Fruit fly (Drosophila melanogaster): ENCODE data around the gene PGRP-SB2.

PGRP-SB2 gene

dm6 chr3L:16758504-16759109 is 32.3 kb downstream of the PGRP-SB2 start (continued):
- TF ChIP-seq NfI (GFP tag; optimal IDR thresholded peaks at IDR 0.05) = no peak
- no peak for TF ChIP-seq CG6854 (GFP tag; optimal IDR thresholded peaks at IDR 0.05)
- TF ChIP-seq CG33213 (GFP tag; optimal IDR thresholded peaks at IDR 0.05) = no peak
- no peak for TF ChIP-seq cad (GFP tag; optimal IDR thresholded peaks at IDR 0.05)
- no peak for TF ChIP-seq CG2889 (GFP tag; IDR thresholded peaks at IDR 0.05)
- TF ChIP-seq zfh1 (GFP tag; IDR thresholded peaks at IDR 0.05) = 0 out of 3 replicates have a peak, but pooled peaks have one; percentile 6
- no peak for TF ChIP-seq bowl (GFP tag; IDR thresholded peaks at IDR 0.05)
- peak; percentile 38 for TF ChIP-seq Ets65A (GFP tag)
- no peak for TF ChIP-seq CG14860 (GFP tag; IDR thresholded peaks at IDR 0.05; ENCODE audit: partially characterized antibody)
- peak; percentile 87 for TF ChIP-seq Drgx (GFP tag; IDR thresholded peaks at IDR 0.05)
- no peak for TF ChIP-seq CG8944 (GFP tag; optimal IDR thresholded peaks at IDR 0.05)
- TF ChIP-seq dm (GFP tag; optimal IDR thresholded peaks at IDR 0.05) = no peak
- TF ChIP-seq nom (GFP tag; optimal IDR thresholded peaks at IDR 0.05) = peak; percentile 92
- TF ChIP-seq CG3847 (GFP tag; IDR thresholded peaks at IDR 0.05) = no peak
- no peak for TF ChIP-seq gsb (GFP tag; IDR thresholded peaks at IDR 0.05)
- TF ChIP-seq dmrt11E (tag; optimal IDR thresholded peaks at IDR 0.05) = peak; percentile 13
- no peak for TF ChIP-seq phol (tag; optimal IDR thresholded peaks at IDR 0.05)
- no peak for TF ChIP-seq Max (GFP tag; optimal IDR thresholded peaks at IDR 0.05)
- no peak for TF ChIP-seq pnt (GFP tag; optimal IDR thresholded peaks at IDR 0.05)
- TF ChIP-seq pros (GFP tag; optimal IDR thresholded peaks at IDR 0.05) = no peak
- no peak for TF ChIP-seq tio (GFP tag; optimal IDR thresholded peaks at IDR 0.05)
- no peak for TF ChIP-seq prd (optimal IDR thresholded peaks at IDR 0.05)
- peak; percentile 30; the same call in 1 of the 3 replicates for TF ChIP-seq prd (GFP tag; IDR thresholded peaks at IDR 0.05)
- no peak for TF ChIP-seq CG17912 (GFP tag; optimal IDR thresholded peaks at IDR 0.05)
- peak; percentile 78 for TF ChIP-seq crol (GFP tag; IDR thresholded peaks at IDR 0.05)
- TF ChIP-seq kni (GFP tag; optimal IDR thresholded peaks at IDR 0.05) = no peak
- TF ChIP-seq Bdp1 (GFP tag; optimal IDR thresholded peaks at IDR 0.05) = no peak
- peak; percentile 11 for TF ChIP-seq ewg (GFP tag; optimal IDR thresholded peaks at IDR 0.05)
- no peak for TF ChIP-seq CG14965 (GFP tag; optimal IDR thresholded peaks at IDR 0.05; ENCODE audit: borderline replicate concordance)
- TF ChIP-seq wek (GFP tag; optimal IDR thresholded peaks at IDR 0.05) = no peak
- TF ChIP-seq slou (GFP tag; optimal IDR thresholded peaks at IDR 0.05) = no peak
- TF ChIP-seq nau (GFP tag; optimal IDR thresholded peaks at IDR 0.05) = no peak
- TF ChIP-seq org-1 (GFP tag; optimal IDR thresholded peaks at IDR 0.05) = no peak
- peak; percentile 74 for TF ChIP-seq sens (GFP tag)

DNA sequence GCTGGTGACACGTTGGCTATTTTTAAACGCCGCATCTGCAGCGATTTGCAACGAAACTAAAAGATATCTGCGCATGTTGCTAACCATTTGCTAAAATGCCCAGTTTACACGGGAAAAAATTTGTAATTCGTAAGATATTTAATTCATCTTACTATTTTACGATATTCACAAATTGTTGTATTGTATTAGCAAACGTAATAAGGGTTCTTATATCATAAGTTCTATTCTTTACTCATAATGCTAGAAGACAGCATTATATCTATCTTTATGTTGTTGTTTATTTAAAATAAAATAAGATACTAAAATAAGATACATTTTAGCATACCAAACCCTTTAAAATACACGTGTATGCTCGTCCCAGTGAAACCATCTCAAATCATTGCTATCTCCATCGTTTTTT is 33.1 kb downstream of the PGRP-SB2 start:
- TF ChIP-seq CG3407 (GFP tag; optimal IDR thresholded peaks at IDR 0.05) (no peak), CG9797 (GFP tag; optimal IDR thresholded peaks at IDR 0.05) (no peak), CG17802 (tag; optimal IDR thresholded peaks at IDR 0.05) (no peak)

dm6 chr3L:16760274-16760673 is 33.9 kb downstream of the PGRP-SB2 start:
- TF ChIP-seq Mes4 (GFP tag; optimal IDR thresholded peaks at IDR 0.05) = no peak
- TF ChIP-seq Xbp1 (GFP tag; optimal IDR thresholded peaks at IDR 0.05) = peak; percentile 51
- no peak for TF ChIP-seq Gug (GFP tag; IDR thresholded peaks at IDR 0.05)
- no peak for TF ChIP-seq CG3995 (GFP tag; optimal IDR thresholded peaks at IDR 0.05)
- peak; percentile 39 for TF ChIP-seq Atf-2 (GFP tag; optimal IDR thresholded peaks at IDR 0.05)
- no peak for TF ChIP-seq aop (GFP tag; IDR thresholded peaks at IDR 0.05)
- TF ChIP-seq Hr3 (GFP tag; optimal IDR thresholded peaks at IDR 0.05) = no peak
- no peak for TF ChIP-seq ftz-f1 (GFP tag; optimal IDR thresholded peaks at IDR 0.05)
- no peak for TF ChIP-seq CG6813 (GFP tag; optimal IDR thresholded peaks at IDR 0.05)
- TF ChIP-seq CG9797 (GFP tag; optimal IDR thresholded peaks at IDR 0.05) = no peak
- no peak for TF ChIP-seq pho (GFP tag; optimal IDR thresholded peaks at IDR 0.05)
- peak in 1 of 2 experiments; percentile 40 for TF ChIP-seq Pdp1 (GFP tag; optimal IDR thresholded peaks at IDR 0.05)
- no peak for TF ChIP-seq CG12104 (GFP tag; optimal IDR thresholded peaks at IDR 0.05)
- no peak for TF ChIP-seq Hmr (GFP tag; optimal IDR thresholded peaks at IDR 0.05)
- no peak for TF ChIP-seq CG1832 (GFP tag; optimal IDR thresholded peaks at IDR 0.05)
